Fruit fly (Drosophila melanogaster): ENCODE data around the gene Arv1.

Arv1 gene

dm6 chr3L:21529108-21529507 is at the start of gene Arv1:
Gene Arv1 (minus strand): TSS chr3L:21529333.
- TF ChIP-seq psq (optimal IDR thresholded peaks at IDR 0.05), result no peak
- no peak for TF ChIP-seq usp (GFP tag; optimal IDR thresholded peaks at IDR 0.05)
- TF ChIP-seq Dll (optimal IDR thresholded peaks at IDR 0.05), result no peak
- TF ChIP-seq CG8478 (optimal IDR thresholded peaks at IDR 0.05), result no peak
- TF ChIP-seq EcR (GFP tag; optimal IDR thresholded peaks at IDR 0.05), result no peak
- TF ChIP-seq pan (optimal IDR thresholded peaks at IDR 0.05), result no peak

- no peak for TF ChIP-seq Dll (optimal IDR thresholded peaks at IDR 0.05)
These were observed 45.2 kb upstream of the Arv1 start for dm6 chr3L:21574296-21574745.

dm6 chr3L:21573831-21574230 is 44.7 kb upstream of the Arv1 start, which contains the start of gene EMC10:
Gene EMC10 (plus strand): TSS chr3L:21574131.
- TF ChIP-seq usp (GFP tag; optimal IDR thresholded peaks at IDR 0.05), result no peak
- no peak for TF ChIP-seq pan (optimal IDR thresholded peaks at IDR 0.05)
- TF ChIP-seq Dll (optimal IDR thresholded peaks at IDR 0.05), result no peak
- TF ChIP-seq EcR (GFP tag; optimal IDR thresholded peaks at IDR 0.05), result no peak
- TF ChIP-seq psq (optimal IDR thresholded peaks at IDR 0.05), result no peak
- no peak for TF ChIP-seq CG8478 (optimal IDR thresholded peaks at IDR 0.05)

dm6 chr3L:21568848-21569372 is 39.8 kb upstream of the Arv1 start, which contains the start of the genes CRIF and SMC5:
Gene CRIF (minus strand): TSS chr3L:21568898.
Gene SMC5 (plus strand): TSS chr3L:21569176.
- TF ChIP-seq usp (GFP tag; optimal IDR thresholded peaks at IDR 0.05), result no peak
- TF ChIP-seq psq (optimal IDR thresholded peaks at IDR 0.05), result no peak
- TF ChIP-seq EcR (GFP tag; optimal IDR thresholded peaks at IDR 0.05), result no peak
- no peak for TF ChIP-seq Dll (optimal IDR thresholded peaks at IDR 0.05)
- TF ChIP-seq CG8478 (optimal IDR thresholded peaks at IDR 0.05), result no peak
- no peak for TF ChIP-seq pan (optimal IDR thresholded peaks at IDR 0.05)

- TF ChIP-seq Dll (optimal IDR thresholded peaks at IDR 0.05) (no peak), psq (optimal IDR thresholded peaks at IDR 0.05) (no peak), CG8478 (optimal IDR thresholded peaks at IDR 0.05) (no peak), EcR (GFP tag; optimal IDR thresholded peaks at IDR 0.05) (no peak), pan (optimal IDR thresholded peaks at IDR 0.05) (no peak), usp (GFP tag; optimal IDR thresholded peaks at IDR 0.05) (no peak)
These were observed 39.1 kb upstream of the Arv1 start for dm6 chr3L:21568254-21568653.

dm6 chr3L:21565126-21565525 is 36.0 kb upstream of the Arv1 start, which contains the start of gene CG7634:
Gene CG7634 (plus strand): TSS chr3L:21565426.
- TF ChIP-seq Dll (optimal IDR thresholded peaks at IDR 0.05) (no peak), psq (optimal IDR thresholded peaks at IDR 0.05) (no peak), usp (GFP tag; optimal IDR thresholded peaks at IDR 0.05) (no peak), EcR (GFP tag; optimal IDR thresholded peaks at IDR 0.05) (no peak), CG8478 (optimal IDR thresholded peaks at IDR 0.05) (no peak), pan (optimal IDR thresholded peaks at IDR 0.05) (no peak)

- TF ChIP-seq psq (optimal IDR thresholded peaks at IDR 0.05) (no peak), EcR (GFP tag; optimal IDR thresholded peaks at IDR 0.05) (no peak), usp (GFP tag; optimal IDR thresholded peaks at IDR 0.05) (no peak), Dll (optimal IDR thresholded peaks at IDR 0.05) (no peak), pan (optimal IDR thresholded peaks at IDR 0.05) (no peak), CG8478 (optimal IDR thresholded peaks at IDR 0.05) (no peak)
These were observed 32.9 kb upstream of the Arv1 start, which contains the start of gene CapaR for dm6 chr3L:21562081-21562480. Gene CapaR (minus strand): TSS chr3L:21562181.

- TF ChIP-seq psq (optimal IDR thresholded peaks at IDR 0.05) (no peak), usp (GFP tag; optimal IDR thresholded peaks at IDR 0.05) (no peak), EcR (GFP tag; optimal IDR thresholded peaks at IDR 0.05) (no peak), Dll (optimal IDR thresholded peaks at IDR 0.05) (no peak), pan (optimal IDR thresholded peaks at IDR 0.05) (no peak), CG8478 (optimal IDR thresholded peaks at IDR 0.05) (no peak)
These were observed 29.2 kb upstream of the Arv1 start, which contains the start of gene CG7173 for dm6 chr3L:21558176-21558871. Gene CG7173 (minus strand): TSS chr3L:21558226.

- TF ChIP-seq Dll (optimal IDR thresholded peaks at IDR 0.05) (no peak), CG8478 (optimal IDR thresholded peaks at IDR 0.05) (no peak), EcR (GFP tag; optimal IDR thresholded peaks at IDR 0.05) (no peak), pan (optimal IDR thresholded peaks at IDR 0.05) (no peak), usp (GFP tag; optimal IDR thresholded peaks at IDR 0.05) (no peak), psq (optimal IDR thresholded peaks at IDR 0.05) (no peak)
These were observed 25.6 kb upstream of the Arv1 start, which contains the start of gene Wnk for dm6 chr3L:21554752-21555151. Gene Wnk (minus strand): TSS chr3L:21554928.

- TF ChIP-seq psq (optimal IDR thresholded peaks at IDR 0.05) (no peak), Dll (optimal IDR thresholded peaks at IDR 0.05) (no peak), EcR (GFP tag; optimal IDR thresholded peaks at IDR 0.05) (no peak), pan (optimal IDR thresholded peaks at IDR 0.05) (no peak), CG8478 (optimal IDR thresholded peaks at IDR 0.05) (no peak), usp (GFP tag; optimal IDR thresholded peaks at IDR 0.05) (no peak)
These were observed 12.9 kb upstream of the Arv1 start, which contains the start of gene CG33290 for dm6 chr3L:21542059-21542458. Gene CG33290 (plus strand): TSS chr3L:21542359.

dm6 chr3L:21539245-21540196 is 10.4 kb upstream of the Arv1 start, which contains the start of the genes COX8 and VhaM9.7-b:
Gene COX8 (minus strand): TSS chr3L:21539447.
Gene VhaM9.7-b (plus strand): TSS chr3L:21539862.
- TF ChIP-seq pan (optimal IDR thresholded peaks at IDR 0.05), result no peak
- TF ChIP-seq EcR (GFP tag; optimal IDR thresholded peaks at IDR 0.05), result no peak
- no peak for TF ChIP-seq CG8478 (optimal IDR thresholded peaks at IDR 0.05)
- no peak for TF ChIP-seq psq (optimal IDR thresholded peaks at IDR 0.05)
- TF ChIP-seq usp (GFP tag; optimal IDR thresholded peaks at IDR 0.05), result no peak
- TF ChIP-seq Dll (optimal IDR thresholded peaks at IDR 0.05), result no peak
